Worm (Caenorhabditis elegans): ENCODE data around the gene nhr-93.

The nhr-93 gene

ce11 chrV:3538307-3538706 lies at the start of gene nhr-93:
Gene nhr-93, minus strand, starts transcription at chrV:3538407.
- TF ChIP-seq dve-1 (tag; optimal IDR thresholded peaks at IDR 0.05) (no peak), ceh-14 (tag; optimal IDR thresholded peaks at IDR 0.05) (no peak), eyg-1 (tag; optimal IDR thresholded peaks at IDR 0.05) (no peak), odd-2 (tag; optimal IDR thresholded peaks at IDR 0.05) (no peak), nfya-1 (tag; optimal IDR thresholded peaks at IDR 0.05) (no peak), madf-2 (tag; optimal IDR thresholded peaks at IDR 0.05) (no peak)

DNA sequence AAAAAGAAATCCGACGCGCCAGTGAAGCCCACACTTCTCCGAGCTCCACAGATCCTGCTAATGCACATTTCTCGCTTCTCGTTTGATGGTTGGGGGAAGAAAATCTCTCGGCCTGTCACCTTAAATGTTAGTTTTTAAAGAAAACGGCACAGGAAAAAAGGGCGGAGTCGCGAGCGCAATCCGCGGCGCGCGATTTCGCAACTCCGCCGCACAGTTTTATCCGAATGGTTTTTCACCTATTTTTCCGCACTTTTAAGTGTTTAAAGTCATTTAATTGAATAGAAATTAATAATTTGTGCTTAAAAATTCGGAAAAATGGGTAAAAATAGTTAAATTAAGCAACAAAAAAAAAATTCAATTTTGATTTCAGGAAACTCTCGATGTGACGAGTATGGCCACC lies 49.4 kb upstream of the nhr-93 start:
- TF ChIP-seq dve-1 (tag; optimal IDR thresholded peaks at IDR 0.05) (no peak), syd-9 (tag; optimal IDR thresholded peaks at IDR 0.05) (no peak), pqm-1 (tag; optimal IDR thresholded peaks at IDR 0.05) (no peak), hlh-30 (tag; optimal IDR thresholded peaks at IDR 0.05; ENCODE audit: insufficient read depth) (no peak), ttx-3 (tag; optimal IDR thresholded peaks at IDR 0.05) (peak; percentile 64), pax-1 (tag; optimal IDR thresholded peaks at IDR 0.05) (no peak), tbx-7 (tag; optimal IDR thresholded peaks at IDR 0.05) (no peak), ceh-48 (tag; optimal IDR thresholded peaks at IDR 0.05) (peak; percentile 34), F13H6.1 (tag; optimal IDR thresholded peaks at IDR 0.05) (peak; percentile 46), pha-4 (tag; optimal IDR thresholded peaks at IDR 0.05) (no peak), hlh-15 (tag; optimal IDR thresholded peaks at IDR 0.05) (peak; percentile 31), sdc-2 (tag; optimal IDR thresholded peaks at IDR 0.05) (peak; percentile 19), ceh-18 (tag; optimal IDR thresholded peaks at IDR 0.05) (peak; percentile 19), pat-9 (tag; optimal IDR thresholded peaks at IDR 0.05) (peak; percentile 31), hlh-6 (tag; optimal IDR thresholded peaks at IDR 0.05) (no peak), unc-42 (tag; optimal IDR thresholded peaks at IDR 0.05) (no peak), ama-1 (optimal IDR thresholded peaks at IDR 0.05) (no peak), unc-55 (GFP tag; optimal IDR thresholded peaks at IDR 0.05) (no peak), ceh-6 (GFP tag; optimal IDR thresholded peaks at IDR 0.05) (peak; percentile 39), sox-4 (tag; optimal IDR thresholded peaks at IDR 0.05) (peak; percentile 73), tbx-2 (tag; optimal IDR thresholded peaks at IDR 0.05) (peak; percentile 74), lin-11 (tag; optimal IDR thresholded peaks at IDR 0.05) (peak; percentile 50), elt-4 (tag; optimal IDR thresholded peaks at IDR 0.05) (no peak), C38D4.7 (GFP tag; optimal IDR thresholded peaks at IDR 0.05) (peak; percentile 54), fkh-10 (GFP tag; optimal IDR thresholded peaks at IDR 0.05) (no peak), nfya-1 (tag; optimal IDR thresholded peaks at IDR 0.05) (peak; percentile 24), C08G9.2 (tag; optimal IDR thresholded peaks at IDR 0.05) (no peak), sox-2 (GFP tag; IDR thresholded peaks at IDR 0.05) (no peak; the same call in 1 of the 2 replicates), gmeb-2 (tag; optimal IDR thresholded peaks at IDR 0.05) (peak; percentile 40), nhr-11 (tag; optimal IDR thresholded peaks at IDR 0.05) (no peak), hlh-13 (GFP tag; optimal IDR thresholded peaks at IDR 0.05) (no peak), mec-3 (tag; optimal IDR thresholded peaks at IDR 0.05; ENCODE audit: borderline replicate concordance) (peak; percentile 13), ceh-34 (tag; optimal IDR thresholded peaks at IDR 0.05) (peak; percentile 74), unc-86 (tag; optimal IDR thresholded peaks at IDR 0.05) (peak; percentile 11), che-1 (tag; optimal IDR thresholded peaks at IDR 0.05) (peak; percentile 70), nhr-232 (tag; optimal IDR thresholded peaks at IDR 0.05) (peak; percentile 56), ztf-16 (tag; optimal IDR thresholded peaks at IDR 0.05) (peak; percentile 15), ceh-45 (GFP tag; IDR thresholded peaks at IDR 0.05) (no peak), T23F11.4 (GFP tag; optimal IDR thresholded peaks at IDR 0.05) (no peak), ref-2 (tag; optimal IDR thresholded peaks at IDR 0.05) (no peak), ceh-14 (tag; optimal IDR thresholded peaks at IDR 0.05) (peak; percentile 9), madf-2 (tag; optimal IDR thresholded peaks at IDR 0.05) (no peak), ahr-1 (tag; optimal IDR thresholded peaks at IDR 0.05) (no peak), hlh-8 (tag; optimal IDR thresholded peaks at IDR 0.05) (no peak), fax-1 (tag; optimal IDR thresholded peaks at IDR 0.05) (peak; percentile 20), K09A11.1 (tag; optimal IDR thresholded peaks at IDR 0.05; ENCODE audit: insufficient read depth) (peak; percentile 54), odd-2 (tag; optimal IDR thresholded peaks at IDR 0.05) (peak; percentile 66), Y22D7AL.16 (tag; optimal IDR thresholded peaks at IDR 0.05) (no peak), ceh-31 (tag; optimal IDR thresholded peaks at IDR 0.05) (peak; percentile 62), ceh-2 (tag; optimal IDR thresholded peaks at IDR 0.05) (peak; percentile 39)
